Worm (Caenorhabditis elegans) whole organism, mixed stage, embryonic: ENCODE data around the gene C06H5.8.
A peak's percentile ranks its signal among the peaks of the same experiment; 100 is the strongest.
"Not testable (repeated sequence)": the region's sequence is repeated elsewhere in the genome, so short reads cannot be mapped to it uniquely, and the experiment has no call there.

ENCODE experiments used
- bed-3 ChIP-seq: fragments of 200-800 bp; sonication (Bioruptor generic); optimal IDR thresholded peaks from 3 replicates; lab custom pipeline; 2018; ENCODE audit warnings: mild to moderate bottlenecking, missing genetic modification characterization, moderate library complexity, missing compliant biosample characterization
- blmp-1 ChIP-seq: fragments of 150-350 bp; optimal IDR thresholded peaks from 2 replicates; lab custom pipeline; 2014; ENCODE audit warnings: missing biosample characterization, missing genetic modification characterization
- ceh-39 ChIP-seq: fragments of 150-350 bp; optimal IDR thresholded peaks from 2 replicates; lab custom pipeline; 2014; ENCODE audit warnings: missing biosample characterization, missing genetic modification characterization
- ceh-43 ChIP-seq: fragments of 200-800 bp; sonication (Bioruptor generic); optimal IDR thresholded peaks from 2 replicates; lab custom pipeline; 2018; ENCODE audit warnings: mild to moderate bottlenecking, missing genetic modification characterization, moderate library complexity, missing compliant biosample characterization
- ceh-83 ChIP-seq: fragments of 200-800 bp; sonication (Bioruptor generic); optimal IDR thresholded peaks from 2 replicates; lab custom pipeline; 2018; ENCODE audit warnings: mild to moderate bottlenecking, missing genetic modification characterization, missing compliant biosample characterization
- ces-1 ChIP-seq: fragments of 150-350 bp; optimal IDR thresholded peaks from 2 replicates; lab custom pipeline; 2014; ENCODE audit warnings: missing biosample characterization, missing genetic modification reagents, missing genetic modification characterization
- cnd-1 ChIP-seq: fragments of 200-800 bp; sonication (Bioruptor generic); optimal IDR thresholded peaks from 2 replicates; lab custom pipeline; 2018; ENCODE audit warnings: mild to moderate bottlenecking, missing genetic modification characterization, missing compliant biosample characterization
- drap-1 ChIP-seq: fragments of 200-800 bp; sonication (Bioruptor generic); optimal IDR thresholded peaks from 3 replicates; lab custom pipeline; 2018; ENCODE audit warnings: mild to moderate bottlenecking, missing genetic modification characterization, missing compliant biosample characterization
- elt-1 ChIP-seq: sonication (generic microtip); optimal IDR thresholded peaks from 2 replicates; lab custom pipeline; 2017; ENCODE audit warnings: missing genetic modification characterization, mild to moderate bottlenecking, missing compliant biosample characterization, antibody characterized with exemption, moderate library complexity, borderline replicate concordance; ENCODE audit not compliant: insufficient read depth
- elt-3 ChIP-seq: fragments of 150-350 bp; optimal IDR thresholded peaks from 2 replicates; lab custom pipeline; 2014; ENCODE audit warnings: missing biosample characterization, missing genetic modification characterization
- flh-1 ChIP-seq: fragments of 200-800 bp; sonication (Bioruptor generic); optimal IDR thresholded peaks from 2 replicates; lab custom pipeline; 2018; ENCODE audit warnings: mild to moderate bottlenecking, missing genetic modification characterization, moderate library complexity, missing compliant biosample characterization
- ham-2 ChIP-seq: fragments of 200-800 bp; sonication (Bioruptor generic); optimal IDR thresholded peaks from 2 replicates; lab custom pipeline; 2018; ENCODE audit warnings: mild to moderate bottlenecking, missing genetic modification characterization, missing compliant biosample characterization
- hlh-1 ChIP-seq: fragments of 150-350 bp; optimal IDR thresholded peaks from 2 replicates; lab custom pipeline; 2014; ENCODE audit warnings: missing biosample characterization, missing genetic modification reagents, missing genetic modification characterization
- lin-32 ChIP-seq: fragments of 200-800 bp; sonication (Bioruptor generic); optimal IDR thresholded peaks from 2 replicates; lab custom pipeline; 2018; ENCODE audit warnings: mild to moderate bottlenecking, missing genetic modification characterization, missing compliant biosample characterization
- lsy-2 ChIP-seq: fragments of 150-350 bp; optimal IDR thresholded peaks from 2 replicates; lab custom pipeline; 2014; ENCODE audit warnings: missing biosample characterization, missing genetic modification characterization
- mab-5 ChIP-seq: fragments of 150-350 bp; optimal IDR thresholded peaks from 2 replicates; lab custom pipeline; 2014; ENCODE audit warnings: missing biosample characterization, missing genetic modification characterization
- mep-1 ChIP-seq: fragments of 150-350 bp; optimal IDR thresholded peaks from 2 replicates; lab custom pipeline; 2017; ENCODE audit warnings: missing biosample characterization, missing genetic modification reagents, missing genetic modification characterization, inconsistent platforms
- mls-2 ChIP-seq: sonication (generic microtip); optimal IDR thresholded peaks from 2 replicates; lab custom pipeline; 2016; ENCODE audit warnings: mild to moderate bottlenecking, missing genetic modification characterization, moderate library complexity, missing compliant biosample characterization
- nhr-12 ChIP-seq: fragments of 150-350 bp; optimal IDR thresholded peaks from 2 replicates; lab custom pipeline; 2014; ENCODE audit warnings: missing biosample characterization, missing genetic modification characterization
- nhr-2 ChIP-seq: fragments of 150-350 bp; optimal IDR thresholded peaks from 2 replicates; lab custom pipeline; 2014; ENCODE audit warnings: missing biosample characterization, missing genetic modification characterization
- nhr-237 ChIP-seq: fragments of 150-350 bp; optimal IDR thresholded peaks from 2 replicates; lab custom pipeline; 2014; ENCODE audit warnings: missing biosample characterization, missing genetic modification characterization
- nhr-28 ChIP-seq: fragments of 150-350 bp; optimal IDR thresholded peaks from 2 replicates; lab custom pipeline; 2014; ENCODE audit warnings: missing biosample characterization, missing genetic modification characterization
- nhr-76 ChIP-seq: sonication (generic microtip); optimal IDR thresholded peaks from 2 replicates; lab custom pipeline; 2017; ENCODE audit warnings: missing biosample characterization, missing genetic modification characterization
- sem-2 ChIP-seq: fragments of 200-800 bp; sonication (Bioruptor generic); optimal IDR thresholded peaks from 2 replicates; lab custom pipeline; 2018; ENCODE audit warnings: mild to moderate bottlenecking, missing genetic modification characterization, missing compliant biosample characterization
- sptf-1 ChIP-seq: sonication (generic microtip); optimal IDR thresholded peaks from 2 replicates; lab custom pipeline; 2017; ENCODE audit warnings: mild to moderate bottlenecking, missing genetic modification characterization, moderate library complexity, missing compliant biosample characterization
- tbx-8 ChIP-seq: fragments of 200-800 bp; sonication (Bioruptor generic); optimal IDR thresholded peaks from 2 replicates; lab custom pipeline; 2018; ENCODE audit warnings: mild to moderate bottlenecking, missing genetic modification characterization, moderate library complexity, missing compliant biosample characterization
- unc-39 ChIP-seq: fragments of 150-350 bp; optimal IDR thresholded peaks from 2 replicates; lab custom pipeline; 2014; ENCODE audit warnings: missing biosample characterization, missing genetic modification characterization
- unc-62 ChIP-seq: fragments of 150-350 bp; optimal IDR thresholded peaks from 2 replicates; lab custom pipeline; 2014; ENCODE audit warnings: missing biosample characterization, missing genetic modification reagents, missing genetic modification characterization
- zip-8 ChIP-seq: fragments of 150-350 bp; optimal IDR thresholded peaks from 2 replicates; lab custom pipeline; 2014; ENCODE audit warnings: missing biosample characterization, missing genetic modification characterization
- ztf-11 ChIP-seq: fragments of 150-350 bp; optimal IDR thresholded peaks from 2 replicates; lab custom pipeline; 2014; ENCODE audit warnings: missing biosample characterization, missing genetic modification characterization

Gene C06H5.8

DNA sequence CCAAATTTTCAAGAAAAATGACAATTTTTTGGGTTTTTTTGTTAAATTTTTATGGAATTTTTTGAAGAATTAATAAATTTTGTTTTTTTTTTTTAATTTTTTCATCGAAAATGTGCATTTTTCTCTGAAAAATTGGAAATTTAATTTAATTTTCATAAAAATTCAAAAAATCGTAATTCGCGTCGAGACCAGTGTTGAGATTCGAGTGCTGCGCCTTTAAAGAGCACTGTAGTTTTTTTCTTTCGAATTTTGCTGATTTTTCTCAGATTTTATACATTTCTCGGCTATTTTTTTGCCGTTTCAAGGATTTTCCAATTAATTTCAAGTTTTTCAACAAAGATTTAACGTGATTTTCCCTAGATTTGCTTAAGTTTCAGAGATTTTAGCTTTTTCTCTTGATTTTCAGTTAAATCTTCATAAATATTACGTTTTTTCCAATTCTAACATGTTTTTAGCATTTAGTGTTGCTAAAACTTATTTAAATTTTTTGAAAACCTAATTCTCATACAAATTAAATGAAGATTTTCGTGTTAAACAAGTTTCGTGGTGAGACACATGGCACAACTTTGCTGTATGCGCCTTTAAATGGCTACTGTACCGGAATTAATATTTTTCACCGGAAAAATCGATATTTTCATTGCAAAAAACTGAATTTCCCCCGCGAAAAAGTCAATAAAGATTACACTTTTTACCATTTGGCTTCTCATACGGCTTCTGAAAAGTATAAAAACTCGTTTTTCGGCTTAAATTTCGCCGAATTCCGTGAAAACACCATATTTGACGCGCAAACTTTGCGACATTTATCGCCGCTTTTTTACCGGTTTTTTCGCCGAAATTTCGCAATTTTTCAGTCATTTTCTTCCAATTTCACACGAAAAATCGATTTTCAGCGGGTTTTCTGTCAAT, 5.5 kb downstream of the C06H5.8 start, which contains the start of gene usp-50:
usp-50 (plus strand) TSS at position 822 of the 906 bp plus-strand sequence.
- TF ChIP-seq nhr-76, elt-1, blmp-1 (tag; lab: Kevin White, UChicago): not testable (repeated sequence)

DNA sequence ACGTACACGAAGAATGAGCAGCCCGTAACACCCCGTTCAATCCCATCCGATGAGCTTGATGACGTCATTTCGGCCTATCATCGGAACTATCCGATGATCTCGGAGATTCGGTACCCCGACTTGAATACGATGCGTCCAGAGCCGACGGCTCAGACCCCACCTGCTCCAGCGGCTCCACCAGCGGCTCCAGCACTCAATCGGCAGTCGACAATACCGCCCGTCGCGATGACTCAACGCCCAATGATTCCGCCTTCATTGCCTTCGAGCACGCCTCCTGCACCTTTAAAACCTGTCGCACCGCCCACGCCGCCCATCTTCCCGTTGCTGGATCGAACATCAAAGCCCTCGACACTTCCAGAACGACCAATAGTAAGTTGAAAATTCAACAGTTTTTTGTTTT, 9.3 kb downstream of the C06H5.8 start:
- no peak for TF ChIP-seq lsy-2 (tag; lab: Kevin White, UChicago)
- TF ChIP-seq nhr-12 (tag; lab: Kevin White, UChicago), result no peak
- peak; percentile 30 for TF ChIP-seq zip-8
- TF ChIP-seq, all 35 proteins: peak for 1

DNA sequence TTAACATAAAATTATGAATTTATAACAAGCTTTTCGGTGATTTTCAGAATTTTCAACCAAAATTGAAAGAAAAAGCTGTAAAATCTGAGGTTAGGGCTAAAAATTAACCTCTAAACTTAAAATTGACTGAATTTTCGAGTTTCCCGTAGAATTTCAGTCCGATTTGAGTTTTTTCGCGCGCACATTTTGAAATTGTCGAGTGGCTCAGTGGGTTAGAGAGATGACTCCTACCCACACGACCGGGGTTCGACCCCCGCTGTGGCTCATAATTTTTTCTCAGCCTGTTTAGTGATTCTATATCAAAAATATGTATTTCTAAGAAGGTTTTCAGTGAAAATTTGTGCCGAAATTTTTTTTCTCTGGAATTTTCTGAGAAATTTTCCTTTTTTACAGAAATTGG, 13.0 kb downstream of the C06H5.8 start:
- no peak for TF ChIP-seq mab-5 (tag; lab: Kevin White, UChicago)
- TF ChIP-seq sem-2, result no peak
- no peak for TF ChIP-seq hlh-1

DNA sequence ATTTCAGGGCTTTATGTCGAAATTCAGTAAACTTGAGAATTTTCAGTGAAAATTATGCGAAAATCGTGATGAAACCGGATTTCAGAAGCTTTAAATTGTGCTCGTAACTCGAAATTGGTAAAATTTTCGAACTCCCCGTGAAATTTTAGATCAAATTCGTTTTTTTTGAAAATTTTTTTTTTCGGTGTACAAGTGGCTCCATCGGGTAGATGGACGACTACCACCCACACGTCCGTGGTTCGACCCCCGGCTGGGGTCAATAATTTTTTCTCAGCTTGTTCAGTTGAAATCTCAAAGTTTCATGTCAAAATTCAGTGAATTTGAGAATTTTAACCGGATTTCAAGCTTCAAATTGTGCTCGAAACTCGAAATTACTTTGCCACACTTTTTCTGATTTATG, 17.0 kb downstream of the C06H5.8 start:
- TF ChIP-seq lin-32 (GFP tag; lab: Kevin White, UChicago), result no peak
- no peak for TF ChIP-seq elt-1 (tag; lab: Kevin White, UChicago)
- TF ChIP-seq ztf-11, result no peak
- TF ChIP-seq ham-2 (GFP tag; lab: Kevin White, UChicago), result no peak
- TF ChIP-seq blmp-1 (tag; lab: Kevin White, UChicago), result no peak
- TF ChIP-seq cnd-1 (tag; lab: Kevin White, UChicago), result no peak
- TF ChIP-seq unc-62, result no peak
- no peak for TF ChIP-seq lsy-2 (tag; lab: Kevin White, UChicago)
- no peak for TF ChIP-seq sptf-1 (tag; lab: Kevin White, UChicago)
- TF ChIP-seq ceh-39 (tag; lab: Kevin White, UChicago), result no peak
- TF ChIP-seq mls-2 (tag; lab: Kevin White, UChicago), result no peak
- TF ChIP-seq tbx-8 (GFP tag; lab: Kevin White, UChicago), result no peak
- TF ChIP-seq ceh-83, result no peak
- no peak for TF ChIP-seq mab-5 (tag; lab: Kevin White, UChicago)
- no peak for TF ChIP-seq nhr-28
- no peak for TF ChIP-seq nhr-76 (tag; lab: Kevin White, UChicago)
- TF ChIP-seq flh-1 (GFP tag; lab: Kevin White, UChicago), result no peak

DNA sequence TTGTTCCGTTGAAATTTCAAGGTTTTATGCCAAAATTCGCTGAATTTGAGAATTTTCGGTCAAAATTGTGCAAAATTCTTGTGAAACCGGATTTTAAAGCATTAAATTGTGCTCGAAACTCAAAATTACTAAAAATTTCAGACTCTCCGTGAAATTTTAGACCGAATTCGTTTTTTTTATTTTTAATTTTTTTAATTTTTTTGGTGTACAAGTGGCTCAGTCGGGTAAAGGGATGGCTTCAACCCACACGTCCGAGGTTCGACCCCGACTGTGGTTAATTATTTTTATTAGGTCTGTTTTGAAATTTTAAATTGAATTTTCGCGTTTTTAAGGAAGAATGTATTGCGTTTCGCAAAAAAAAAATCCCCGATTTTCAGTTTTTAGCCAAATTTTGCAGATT, 20.2 kb downstream of the C06H5.8 start:
- TF ChIP-seq nhr-28 (no peak), nhr-237 (no peak), bed-3 (GFP tag; lab: Kevin White, UChicago) (no peak), sem-2 (no peak)

DNA sequence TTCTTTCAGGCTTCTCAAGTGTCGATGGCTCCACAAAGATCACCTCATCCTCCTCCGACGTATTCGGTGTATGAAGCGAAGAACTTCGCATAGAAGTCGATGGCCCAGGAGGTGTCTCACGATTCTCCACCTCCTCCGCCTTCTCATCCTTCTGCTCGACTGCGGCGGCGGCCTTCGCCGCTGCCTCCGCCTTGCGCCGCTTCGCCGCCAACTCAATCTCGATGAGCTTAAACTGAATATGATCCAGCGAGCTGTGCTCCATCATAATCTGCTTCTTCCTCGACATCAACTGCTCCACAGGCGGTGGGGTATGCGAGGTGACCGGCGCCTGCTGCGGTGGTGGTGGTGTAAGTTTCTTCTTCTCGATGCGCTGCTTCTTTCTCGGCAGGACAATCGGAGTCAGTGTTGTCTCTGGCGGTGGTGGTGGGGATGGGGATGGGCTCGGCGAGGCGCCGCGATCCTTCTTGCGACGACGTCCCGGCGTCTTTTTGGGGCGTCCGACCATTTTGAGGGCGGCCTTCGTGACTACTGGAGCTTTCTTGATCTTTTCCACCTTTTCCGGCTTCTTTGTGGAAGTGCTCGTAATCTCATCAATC, 25.1 kb downstream of the C06H5.8 start:
- TF ChIP-seq drap-1 (peak; percentile 53), ztf-11 (no peak)
- TF ChIP-seq, all 35 proteins: peak for 1

DNA sequence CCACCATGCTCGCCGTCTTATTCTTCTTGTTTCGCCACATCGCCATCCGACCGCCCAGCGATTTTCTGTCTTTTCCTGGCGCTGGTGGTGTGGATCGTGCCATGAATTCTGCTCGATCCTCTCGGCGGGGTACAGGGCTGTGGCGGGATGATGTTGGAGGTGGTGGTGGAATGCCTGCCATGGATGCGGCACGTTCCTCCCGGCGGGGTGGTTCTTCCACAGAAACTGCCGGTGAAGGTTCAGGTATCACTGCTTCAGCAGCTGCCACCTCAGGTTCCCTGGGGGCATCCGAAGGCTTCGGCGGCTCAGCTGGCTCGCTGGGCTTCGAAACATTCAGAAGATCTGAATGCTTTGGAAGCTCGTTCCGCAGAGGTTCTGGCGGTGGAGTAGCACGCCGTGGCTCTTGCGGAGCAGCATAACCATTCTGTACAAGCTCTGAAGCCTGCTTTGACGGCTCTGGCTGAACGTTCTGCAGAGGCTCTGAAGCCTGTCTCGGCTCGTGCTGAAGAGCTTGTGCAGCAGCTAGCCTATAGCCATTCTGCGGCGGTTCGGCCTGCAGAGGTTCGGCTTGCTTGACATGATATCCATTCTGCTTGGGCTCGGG, 26.1 kb downstream of the C06H5.8 start:
- no peak for TF ChIP-seq mab-5 (tag; lab: Kevin White, UChicago)
- TF ChIP-seq unc-39 (tag; lab: Kevin White, UChicago), result no peak
- no peak for TF ChIP-seq ces-1 (GFP tag; lab: Kevin White, UChicago)
- TF ChIP-seq lin-32 (GFP tag; lab: Kevin White, UChicago), result no peak
- TF ChIP-seq nhr-2 (tag; lab: Kevin White, UChicago), result no peak
- TF ChIP-seq cnd-1 (tag; lab: Kevin White, UChicago), result no peak
- no peak for TF ChIP-seq sem-2
- no peak for TF ChIP-seq elt-1 (tag; lab: Kevin White, UChicago)
- no peak for TF ChIP-seq ceh-43
- no peak for TF ChIP-seq lsy-2 (tag; lab: Kevin White, UChicago)
- no peak for TF ChIP-seq elt-3 (tag; lab: Kevin White, UChicago)
- TF ChIP-seq nhr-76 (tag; lab: Kevin White, UChicago), result no peak
- TF ChIP-seq nhr-28, result no peak
- no peak for TF ChIP-seq mep-1
- no peak for TF ChIP-seq zip-8
- no peak for TF ChIP-seq ceh-83
- TF ChIP-seq, all 35 proteins: peak for 0
